Fruit fly (Drosophila melanogaster) whole organism, embryonic: ENCODE data around the gene MYPT-75D.

ENCODE experiments used
- Atf6 ChIP-seq: fragments of 200-800 bp; sonication (Bioruptor generic); IDR thresholded peaks from 2 replicates; pipeline ENCODE4 v1.3.6; 2022; ENCODE audit warnings: missing biosample characterization, missing genetic modification characterization
- CG10147 ChIP-seq: fragments of 200-800 bp; sonication (Bioruptor generic); optimal IDR thresholded peaks from 2 replicates; lab custom pipeline; 2019; ENCODE audit warnings: missing biosample characterization, mild to moderate bottlenecking, missing genetic modification characterization, moderate library complexity
- CG10462 ChIP-seq: fragments of 200-800 bp; sonication (Bioruptor generic); optimal IDR thresholded peaks from 2 replicates; lab custom pipeline; 2016; ENCODE audit warnings: missing biosample characterization, missing genetic modification characterization
- CG14050 ChIP-seq: fragments of 200-800 bp; sonication (Bioruptor generic); IDR thresholded peaks from 3 replicates; pipeline ENCODE4 v1.3.6; 2022; ENCODE audit warnings: missing biosample characterization, missing genetic modification characterization
- CG14441 ChIP-seq: fragments of 200-800 bp; sonication (Bioruptor generic); IDR thresholded peaks from 2 replicates; pipeline ENCODE4 v1.3.6; 2022; ENCODE audit warnings: missing biosample characterization, missing genetic modification characterization
- CG15073 ChIP-seq: fragments of 200-800 bp; sonication (Bioruptor generic); optimal IDR thresholded peaks from 2 replicates; lab custom pipeline; 2016; ENCODE audit warnings: missing biosample characterization, missing genetic modification characterization
- CG1603 ChIP-seq: fragments of 200-800 bp; sonication (Bioruptor generic); optimal IDR thresholded peaks from 2 replicates; lab custom pipeline; 2019; ENCODE audit warnings: missing biosample characterization, mild to moderate bottlenecking, missing genetic modification characterization, moderate library complexity
- CG16779 ChIP-seq: fragments of 200-800 bp; sonication (Bioruptor generic); IDR thresholded peaks from 2 replicates; pipeline ENCODE4 v1.3.6; 2022; ENCODE audit warnings: missing biosample characterization, missing genetic modification characterization
- CG16815 ChIP-seq: fragments of 200-800 bp; sonication (Bioruptor generic); optimal IDR thresholded peaks from 3 replicates; lab custom pipeline; 2017; ENCODE audit warnings: missing biosample characterization, mild to moderate bottlenecking, missing genetic modification characterization
- CG16863 ChIP-seq: fragments of 200-800 bp; sonication (Bioruptor generic); optimal IDR thresholded peaks from 3 replicates; lab custom pipeline; 2016; ENCODE audit warnings: missing biosample characterization, missing genetic modification characterization
- CG17385 ChIP-seq: fragments of 200-800 bp; sonication (Bioruptor generic); optimal IDR thresholded peaks from 3 replicates; lab custom pipeline; 2018; ENCODE audit warnings: missing biosample characterization, mild to moderate bottlenecking, missing genetic modification characterization
- CG18599 ChIP-seq: fragments of 200-800 bp; sonication (Bioruptor generic); optimal IDR thresholded peaks from 3 replicates; lab custom pipeline; 2017; ENCODE audit warnings: missing biosample characterization, missing genetic modification characterization, mild to moderate bottlenecking, moderate library complexity, missing genetic modification reagents
- CG2678 ChIP-seq: fragments of 200-800 bp; sonication (Bioruptor generic); optimal IDR thresholded peaks from 3 replicates; lab custom pipeline; 2019; ENCODE audit warnings: missing biosample characterization, mild to moderate bottlenecking, missing genetic modification characterization, moderate library complexity
- CG30403 ChIP-seq: fragments of 200-800 bp; sonication (Bioruptor generic); optimal IDR thresholded peaks from 3 replicates; lab custom pipeline; 2016; ENCODE audit warnings: missing biosample characterization, missing genetic modification characterization
- CG7839 ChIP-seq: fragments of 200-800 bp; sonication (Bioruptor generic); optimal IDR thresholded peaks from 3 replicates; lab custom pipeline; 2018; ENCODE audit warnings: missing biosample characterization, mild to moderate bottlenecking, missing genetic modification characterization, moderate library complexity
- CG7987 ChIP-seq: fragments of 200-800 bp; sonication (Bioruptor generic); optimal IDR thresholded peaks from 2 replicates; lab custom pipeline; 2018; ENCODE audit warnings: missing biosample characterization, mild to moderate bottlenecking, missing genetic modification characterization, moderate library complexity
- CG9876 ChIP-seq: fragments of 200-800 bp; sonication (Bioruptor generic); optimal IDR thresholded peaks from 2 replicates; lab custom pipeline; 2016; ENCODE audit warnings: missing biosample characterization, missing genetic modification characterization
- D19B ChIP-seq: fragments of 200-800 bp; sonication (Bioruptor generic); optimal IDR thresholded peaks from 2 replicates; lab custom pipeline; 2017; ENCODE audit warnings: missing biosample characterization, mild to moderate bottlenecking, missing genetic modification characterization
- Dfd ChIP-seq, 2 experiments: fragments of >200 bp; optimal IDR thresholded peaks; 2 replicates each; lab custom pipeline; 2017; ENCODE audit warnings: missing biosample characterization in 2 of 2, missing genetic modification characterization in 2 of 2
- Dip3 ChIP-seq: fragments of 200-800 bp; sonication (Bioruptor generic); optimal IDR thresholded peaks from 3 replicates; lab custom pipeline; 2016; ENCODE audit warnings: missing biosample characterization, missing genetic modification characterization
- Eip74EF ChIP-seq, 2 experiments: fragments of 200-800 bp in 1 of 2; fragments of >200 bp in 1 of 2; sonication (Bioruptor generic) in 1 of 2; optimal IDR thresholded peaks; 2 replicates each; lab custom pipeline; 2017 to 2019; ENCODE audit warnings: missing biosample characterization in 2 of 2, missing genetic modification characterization in 2 of 2, mild to moderate bottlenecking in 1 of 2, moderate library complexity in 1 of 2
- Elba2 ChIP-seq: fragments of 200-800 bp; sonication (Bioruptor generic); optimal IDR thresholded peaks from 3 replicates; lab custom pipeline; 2016; ENCODE audit warnings: missing biosample characterization, missing genetic modification characterization
- Ets97D ChIP-seq: fragments of 200-800 bp; sonication (Bioruptor generic); optimal IDR thresholded peaks from 3 replicates; lab custom pipeline; 2016; ENCODE audit warnings: missing biosample characterization, missing genetic modification characterization
- Hr51 ChIP-seq, 2 experiments: fragments of 200-800 bp; sonication (Bioruptor generic); optimal IDR thresholded peaks; 2 replicates in 1 of 2; 3 replicates in 1 of 2; lab custom pipeline; 2016 to 2018; ENCODE audit warnings: missing biosample characterization in 2 of 2, missing genetic modification characterization in 2 of 2, mild to moderate bottlenecking in 1 of 2, moderate library complexity in 1 of 2
- Hr78 ChIP-seq, 2 experiments: fragments of 200-800 bp in 1 of 2; fragments of >200 bp in 1 of 2; sonication (Bioruptor generic) in 1 of 2; optimal IDR thresholded peaks; 2 replicates each; lab custom pipeline; 2017 to 2019; ENCODE audit warnings: missing biosample characterization in 2 of 2, missing genetic modification characterization in 2 of 2, mild to moderate bottlenecking in 1 of 2, moderate library complexity in 1 of 2
- NFAT ChIP-seq: fragments of 200-800 bp; sonication (Bioruptor generic); IDR thresholded peaks from 2 replicates; pipeline ENCODE4 v1.3.6; 2022; ENCODE audit warnings: missing biosample characterization, missing genetic modification characterization
- Six4 ChIP-seq: fragments of 200-800 bp; sonication (Bioruptor generic); optimal IDR thresholded peaks from 2 replicates; lab custom pipeline; 2016; ENCODE audit warnings: missing biosample characterization, missing genetic modification characterization
- Sox102F ChIP-seq: fragments of 200-800 bp; sonication (Bioruptor generic); optimal IDR thresholded peaks from 2 replicates; lab custom pipeline; 2018; ENCODE audit warnings: missing biosample characterization, mild to moderate bottlenecking, missing genetic modification characterization, moderate library complexity
- TFAM ChIP-seq: fragments of 200-800 bp; sonication (Bioruptor generic); optimal IDR thresholded peaks from 2 replicates; lab custom pipeline; 2017; ENCODE audit warnings: missing biosample characterization, missing genetic modification characterization, inconsistent platforms
- caup ChIP-seq: fragments of 200-800 bp; sonication (Bioruptor generic); optimal IDR thresholded peaks from 3 replicates; lab custom pipeline; 2017; ENCODE audit warnings: missing biosample characterization, mild to moderate bottlenecking, missing genetic modification characterization, moderate library complexity; ENCODE audit not compliant: severe bottlenecking
- cg ChIP-seq: fragments of 200-800 bp; sonication (Bioruptor generic); optimal IDR thresholded peaks from 3 replicates; lab custom pipeline; 2019; ENCODE audit warnings: missing biosample characterization, mild to moderate bottlenecking, missing genetic modification characterization, moderate library complexity
- cwo ChIP-seq: fragments of 200-800 bp; sonication (Bioruptor generic); optimal IDR thresholded peaks from 3 replicates; lab custom pipeline; 2017; ENCODE audit warnings: missing biosample characterization, missing genetic modification characterization, mild to moderate bottlenecking, moderate library complexity, missing genetic modification reagents
- danr ChIP-seq: fragments of 200-800 bp; sonication (Bioruptor generic); IDR thresholded peaks from 2 replicates; pipeline ENCODE4 v1.3.6; 2022; ENCODE audit warnings: missing biosample characterization, missing genetic modification characterization
- exex ChIP-seq: fragments of 200-800 bp; sonication (Bioruptor generic); optimal IDR thresholded peaks from 4 replicates; lab custom pipeline; 2018; ENCODE audit warnings: missing biosample characterization, mild to moderate bottlenecking, missing genetic modification characterization, moderate library complexity
- gcm2 ChIP-seq: fragments of 200-800 bp; sonication (Bioruptor generic); optimal IDR thresholded peaks from 2 replicates; lab custom pipeline; 2016; ENCODE audit warnings: missing biosample characterization, missing genetic modification characterization
- gem ChIP-seq: fragments of 200-800 bp; sonication (Bioruptor generic); optimal IDR thresholded peaks from 2 replicates; lab custom pipeline; 2019; ENCODE audit warnings: missing biosample characterization, mild to moderate bottlenecking, missing genetic modification characterization, moderate library complexity
- grau ChIP-seq: fragments of 200-800 bp; optimal IDR thresholded peaks from 3 replicates; lab custom pipeline; 2019; ENCODE audit warnings: missing biosample characterization, mild to moderate bottlenecking, missing genetic modification characterization, moderate library complexity
- lab ChIP-seq: fragments of 200-800 bp; sonication (Bioruptor generic); optimal IDR thresholded peaks from 3 replicates; lab custom pipeline; 2017; ENCODE audit warnings: missing biosample characterization, missing genetic modification characterization, mild to moderate bottlenecking, moderate library complexity, missing genetic modification reagents
- row ChIP-seq: fragments of 200-800 bp; sonication (Bioruptor generic); IDR thresholded peaks from 3 replicates; pipeline ENCODE4 v1.3.6; 2022; ENCODE audit warnings: missing biosample characterization, missing genetic modification characterization
- sim ChIP-seq: fragments of 200-800 bp; sonication (Bioruptor generic); IDR thresholded peaks from 2 replicates; pipeline ENCODE4 v1.3.6; 2022; ENCODE audit warnings: missing biosample characterization, missing genetic modification characterization
- slou ChIP-seq: fragments of 200-800 bp; sonication (Bioruptor generic); optimal IDR thresholded peaks from 3 replicates; lab custom pipeline; 2016; ENCODE audit warnings: missing biosample characterization, missing genetic modification characterization
- sna ChIP-seq: fragments of 200-800 bp; sonication (Bioruptor generic); IDR thresholded peaks from 2 replicates; pipeline ENCODE4 v1.3.6; 2022; ENCODE audit warnings: missing biosample characterization, missing genetic modification characterization; ENCODE audit not compliant: partially characterized antibody
- sug ChIP-seq: fragments of 200-800 bp; optimal IDR thresholded peaks from 2 replicates; lab custom pipeline; 2019; ENCODE audit warnings: missing biosample characterization, mild to moderate bottlenecking, missing genetic modification characterization, moderate library complexity
- tio ChIP-seq: fragments of 200-800 bp; sonication (Bioruptor generic); optimal IDR thresholded peaks from 2 replicates; lab custom pipeline; 2017; ENCODE audit warnings: missing biosample characterization, missing genetic modification characterization, inconsistent platforms
- tll ChIP-seq, 2 experiments: fragments of 200-800 bp in 1 of 2; fragments of >200 bp in 1 of 2; sonication (Bioruptor generic) in 1 of 2; optimal IDR thresholded peaks; 2 replicates each; lab custom pipeline; 2017 to 2019; ENCODE audit warnings: missing biosample characterization in 2 of 2, missing genetic modification characterization in 2 of 2, mild to moderate bottlenecking in 1 of 2, moderate library complexity in 1 of 2
- tx ChIP-seq: fragments of 200-800 bp; sonication (Bioruptor generic); optimal IDR thresholded peaks from 2 replicates; lab custom pipeline; 2016; ENCODE audit warnings: missing biosample characterization, missing genetic modification characterization
- unc-4 ChIP-seq: fragments of 200-800 bp; sonication (Bioruptor generic); IDR thresholded peaks from 2 replicates; pipeline ENCODE4 v1.3.6; 2022; ENCODE audit warnings: missing biosample characterization, missing genetic modification characterization; ENCODE audit not compliant: partially characterized antibody
- usp ChIP-seq: fragments of >200 bp; optimal IDR thresholded peaks from 2 replicates; lab custom pipeline; 2017; ENCODE audit warnings: missing biosample characterization, missing genetic modification characterization

Gene MYPT-75D

dm6 chr3L:18633084-18633483, 7.3 kb downstream of the MYPT-75D start (continued):
- TF ChIP-seq sna (GFP tag; lab: Robert Waterston, UW) (no peak), cwo (GFP tag; lab: Kevin White, UChicago) (peak; percentile 81), CG1603 (no peak), CG17385 (GFP tag; lab: Kevin White, UChicago) (no peak), sim (GFP tag; lab: Robert Waterston, UW) (no peak), TFAM (GFP tag; lab: Kevin White, UChicago) (no peak), Dfd (GFP tag; optimal IDR thresholded peaks at IDR 0.05; lab: Kevin White, UChicago) (no peak), CG10462 (GFP tag; lab: Kevin White, UChicago) (no peak), Hr78 (GFP tag; optimal IDR thresholded peaks at IDR 0.05; lab: Kevin White, UChicago) (peak in 1 of 2 experiments; percentile 33), CG14441 (GFP tag; lab: Robert Waterston, UW) (peak; percentile 36; the same call in 1 of the 2 replicates), exex (tag; lab: Kevin White, UChicago) (peak; percentile 62), Ets97D (GFP tag; lab: Kevin White, UChicago) (no peak), usp (GFP tag; lab: Kevin White, UChicago) (no peak), CG15073 (GFP tag; lab: Kevin White, UChicago) (no peak), CG14050 (no peak), tio (GFP tag; lab: Kevin White, UChicago) (no peak), CG16815 (GFP tag; lab: Kevin White, UChicago) (no peak), NFAT (GFP tag; lab: Robert Waterston, UW) (no peak), Hr51 (GFP tag; optimal IDR thresholded peaks at IDR 0.05; lab: Kevin White, UChicago) (no peak), caup (GFP tag; lab: Kevin White, UChicago) (peak; percentile 67), unc-4 (GFP tag; lab: Robert Waterston, UW) (no peak), CG10147 (GFP tag; lab: Kevin White, UChicago) (no peak), Elba2 (GFP tag; lab: Kevin White, UChicago) (no peak), tx (GFP tag; lab: Kevin White, UChicago) (no peak), Dip3 (GFP tag; lab: Kevin White, UChicago) (no peak), gcm2 (GFP tag; lab: Kevin White, UChicago) (no peak), CG16863 (no peak)

- TF ChIP-seq cg (GFP tag; lab: Kevin White, UChicago) = no peak
- TF ChIP-seq CG7987 (GFP tag; lab: Kevin White, UChicago) = no peak
- TF ChIP-seq grau (tag; lab: Kevin White, UChicago) = peak; percentile 32
- TF ChIP-seq Hr51 (GFP tag; optimal IDR thresholded peaks at IDR 0.05; lab: Kevin White, UChicago) = peak in 1 of 2 experiments; percentile 17
- peak; percentile 11 for TF ChIP-seq CG18599
- TF ChIP-seq tll (GFP tag; optimal IDR thresholded peaks at IDR 0.05; lab: Kevin White, UChicago) = no peak
- peak; percentile 94 for TF ChIP-seq D19B (GFP tag; lab: Kevin White, UChicago)
- TF ChIP-seq slou (GFP tag; lab: Kevin White, UChicago) = no peak
- peak; percentile 8 for TF ChIP-seq lab (GFP tag; lab: Kevin White, UChicago)
- TF ChIP-seq Eip74EF (GFP tag; optimal IDR thresholded peaks at IDR 0.05; lab: Kevin White, UChicago) = peak in 1 of 2 experiments; percentile 10
- TF ChIP-seq Atf6 (GFP tag; lab: Robert Waterston, UW) = no peak
- TF ChIP-seq CG2678 (tag; lab: Kevin White, UChicago) = peak; percentile 35
- peak; percentile 63 for TF ChIP-seq row (GFP tag; lab: Robert Waterston, UW)
- TF ChIP-seq CG16779 = no peak
- TF ChIP-seq exex (tag; lab: Kevin White, UChicago) = peak; percentile 86
- TF ChIP-seq CG7839 (tag; lab: Kevin White, UChicago) = peak; percentile 3
- no peak for TF ChIP-seq danr (GFP tag; lab: Robert Waterston, UW)
- peak; percentile 30 for TF ChIP-seq gem
- no peak for TF ChIP-seq CG30403
- TF ChIP-seq CG9876 (GFP tag; lab: Kevin White, UChicago) = no peak
- TF ChIP-seq Sox102F (GFP tag; lab: Kevin White, UChicago) = peak; percentile 16
- peak; percentile 44 for TF ChIP-seq sug (tag; lab: Kevin White, UChicago)
- TF ChIP-seq Six4 (GFP tag; lab: Kevin White, UChicago) = no peak
Measured at dm6 chr3L:18634792-18635471, 9.2 kb downstream of the MYPT-75D start.
